Worm (Caenorhabditis elegans): Measurements from ENCODE around the gene ceh-93.

The ceh-93 gene

DNA sequence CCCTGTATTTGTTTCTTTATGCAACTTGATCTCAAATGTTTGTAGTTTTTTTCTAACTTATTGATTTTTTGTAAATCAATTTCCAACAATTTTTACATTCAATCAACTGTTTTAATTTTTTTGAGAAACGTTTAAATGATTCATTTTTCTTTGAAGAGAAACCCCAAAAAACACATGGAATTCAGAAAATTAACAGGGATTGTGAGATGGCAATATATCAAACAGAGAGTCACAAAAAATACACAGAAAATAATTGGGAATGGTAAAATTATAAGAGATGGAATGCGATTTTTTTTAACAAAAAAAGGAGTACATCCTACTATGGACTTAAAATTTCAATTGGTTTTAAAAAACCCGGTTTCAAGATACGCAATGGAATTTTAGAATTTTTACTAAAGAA lies 54.1 kb downstream of the ceh-93 start:
- TF ChIP-seq ztf-23 (GFP tag; IDR thresholded peaks at IDR 0.05) = no peak
- TF ChIP-seq klf-2 (GFP tag; conservative IDR thresholded peaks at IDR 0.05) = no peak
- no peak for TF ChIP-seq T22C8.4 (GFP tag; IDR thresholded peaks at IDR 0.05)
- no peak for TF ChIP-seq tab-1 (GFP tag; IDR thresholded peaks at IDR 0.05)
- no peak for TF ChIP-seq ztf-29 (GFP tag; IDR thresholded peaks at IDR 0.05)
- no peak for TF ChIP-seq cog-1 (tag; optimal IDR thresholded peaks at IDR 0.05)
- no peak for TF ChIP-seq med-1 (GFP tag; optimal IDR thresholded peaks at IDR 0.05; ENCODE audit: insufficient read depth)
- TF ChIP-seq ref-1 (GFP tag; conservative IDR thresholded peaks at IDR 0.05) = no peak
- no peak for TF ChIP-seq flt-1 (GFP tag; IDR thresholded peaks at IDR 0.05)
